Worm (Caenorhabditis elegans) whole organism, L3 larva: ENCODE data around the gene bet-2.

Experiments
- ceh-28 ChIP-seq: fragments of 150-350 bp; optimal IDR thresholded peaks from 2 replicates; lab custom pipeline; 2014; ENCODE audit warnings: missing biosample characterization, missing genetic modification reagents, missing genetic modification characterization
- ceh-9 ChIP-seq: sonication (generic microtip); optimal IDR thresholded peaks from 2 replicates; lab custom pipeline; 2018; ENCODE audit warnings: missing biosample characterization, missing genetic modification characterization
- daf-12 ChIP-seq: fragments of 150-350 bp; optimal IDR thresholded peaks from 2 replicates; lab custom pipeline; 2014; ENCODE audit warnings: missing biosample characterization, missing genetic modification reagents, missing genetic modification characterization
- nhr-237 ChIP-seq: fragments of 150-350 bp; optimal IDR thresholded peaks from 2 replicates; lab custom pipeline; 2014; ENCODE audit warnings: missing biosample characterization, missing genetic modification characterization
- nhr-43 ChIP-seq: sonication (generic microtip); optimal IDR thresholded peaks from 2 replicates; lab custom pipeline; 2016; ENCODE audit warnings: mild to moderate bottlenecking, missing genetic modification characterization, missing compliant biosample characterization; ENCODE audit not compliant: poor library complexity, severe bottlenecking
- pha-4 ChIP-seq: fragments of 150-350 bp; optimal IDR thresholded peaks from 2 replicates; lab custom pipeline; 2014; ENCODE audit warnings: missing biosample characterization, missing genetic modification reagents, missing genetic modification characterization
- snpc-4 ChIP-seq: fragments of 150-350 bp; optimal IDR thresholded peaks from 2 replicates; lab custom pipeline; 2014; ENCODE audit warnings: missing biosample characterization, missing genetic modification characterization
- zag-1 ChIP-seq: fragments of 150-350 bp; optimal IDR thresholded peaks from 2 replicates; lab custom pipeline; 2014; ENCODE audit warnings: missing biosample characterization, missing genetic modification characterization

ce11 chrX:10619554-10620199, 50.6 kb downstream of the bet-2 start:
- no peak for TF ChIP-seq zag-1 (tag; lab: Kevin White, UChicago)
- no peak for TF ChIP-seq ceh-28
- TF ChIP-seq nhr-237 (tag; lab: Kevin White, UChicago): no peak
- no peak for TF ChIP-seq ceh-9 (tag; lab: Kevin White, UChicago)
- no peak for TF ChIP-seq snpc-4 (tag; lab: Kevin White, UChicago)
- no peak for TF ChIP-seq nhr-43 (tag; lab: Kevin White, UChicago)
- no peak for TF ChIP-seq pha-4 (tag; lab: Kevin White, UChicago)
- no peak for TF ChIP-seq daf-12
